Worm (Caenorhabditis elegans) whole organism, L1 larva: Measurements from ENCODE around the gene W02G9.3.

Experiments used
- C16A3.4 ChIP-seq: fragments of 150-350 bp; optimal IDR thresholded peaks from 2 replicates; lab custom pipeline; 2014; ENCODE audit warnings: missing biosample characterization, missing genetic modification characterization
- C34B4.2 ChIP-seq: sonication (generic microtip); optimal IDR thresholded peaks from 2 replicates; lab custom pipeline; 2017; ENCODE audit warnings: mild to moderate bottlenecking, missing genetic modification characterization, missing compliant biosample characterization
- aha-1 ChIP-seq: fragments of 150-350 bp; optimal IDR thresholded peaks from 2 replicates; lab custom pipeline; 2014; ENCODE audit warnings: missing biosample characterization, missing genetic modification characterization
- alr-1 ChIP-seq: fragments of 200-800 bp; sonication (Bioruptor generic); optimal IDR thresholded peaks from 2 replicates; lab custom pipeline; 2018; ENCODE audit warnings: borderline replicate concordance, mild to moderate bottlenecking, missing genetic modification characterization, missing compliant biosample characterization
- aly-2 ChIP-seq: fragments of 150-350 bp; optimal IDR thresholded peaks from 2 replicates; lab custom pipeline; 2014; ENCODE audit warnings: missing biosample characterization, missing genetic modification characterization
- blmp-1 ChIP-seq: fragments of 150-350 bp; optimal IDR thresholded peaks from 2 replicates; lab custom pipeline; 2014; ENCODE audit warnings: missing biosample characterization, missing genetic modification characterization
- ceh-63 ChIP-seq: fragments of 200-800 bp; sonication (Bioruptor generic); optimal IDR thresholded peaks from 2 replicates; lab custom pipeline; 2018; ENCODE audit warnings: mild to moderate bottlenecking, missing genetic modification characterization, missing compliant biosample characterization
- ceh-82 ChIP-seq, 3 experiments: fragments of 150-350 bp in 1 of 3; sonication (generic microtip) in 2 of 3; optimal IDR thresholded peaks; 2 replicates each; lab custom pipeline; 2014 to 2017; ENCODE audit warnings: missing biosample characterization in 3 of 3, missing genetic modification characterization in 3 of 3
- ceh-88 ChIP-seq: fragments of 200-800 bp; sonication (Bioruptor generic); IDR thresholded peaks from 2 replicates; pipeline ENCODE4 v1.3.6; 2022; ENCODE audit warnings: missing genetic modification characterization, missing compliant biosample characterization
- ces-1 ChIP-seq: fragments of 150-350 bp; optimal IDR thresholded peaks from 2 replicates; lab custom pipeline; 2014; ENCODE audit warnings: missing biosample characterization, missing genetic modification reagents, missing genetic modification characterization
- dpl-1 ChIP-seq, 3 experiments: fragments of 150-350 bp in 2 of 3; sonication (generic microtip) in 1 of 3; optimal IDR thresholded peaks; 2 replicates each; lab custom pipeline; 2014 to 2017; ENCODE audit warnings: missing biosample characterization in 3 of 3, missing genetic modification characterization in 3 of 3, missing genetic modification reagents in 3 of 3
- dsc-1 ChIP-seq: sonication (generic microtip); optimal IDR thresholded peaks from 2 replicates; lab custom pipeline; 2016; ENCODE audit warnings: mild to moderate bottlenecking, missing genetic modification characterization, missing compliant biosample characterization
- efl-1 ChIP-seq, 4 experiments: fragments of 150-350 bp; optimal IDR thresholded peaks in 3 of 4; peaks in 1 of 4; 1 replicate in 1 of 4; 2 replicates in 3 of 4; lab custom pipeline; 2014; ENCODE audit warnings: missing biosample characterization in 2 of 4, missing genetic modification characterization in 2 of 4, missing genetic modification reagents in 2 of 4
- efl-3 ChIP-seq: fragments of 200-800 bp; sonication (Bioruptor generic); optimal IDR thresholded peaks from 2 replicates; lab custom pipeline; 2018; ENCODE audit warnings: mild to moderate bottlenecking, missing genetic modification characterization, missing compliant biosample characterization
- egl-13 ChIP-seq: sonication (generic microtip); optimal IDR thresholded peaks from 2 replicates; lab custom pipeline; 2016; ENCODE audit warnings: missing genotype, missing genetic modification reagents, missing genetic modification characterization, missing compliant biosample characterization
- egl-27 ChIP-seq, 2 experiments: fragments of 150-350 bp in 1 of 2; sonication (generic microtip); optimal IDR thresholded peaks; 3 replicates each; lab custom pipeline; 2017 to 2018; ENCODE audit warnings: missing biosample characterization in 2 of 2, missing genetic modification characterization in 2 of 2, missing genetic modification reagents in 2 of 2
- fkh-10 ChIP-seq: sonication (generic microtip); optimal IDR thresholded peaks from 2 replicates; lab custom pipeline; 2017; ENCODE audit warnings: missing biosample characterization, missing genetic modification reagents, missing genetic modification characterization
- fkh-4 ChIP-seq: sonication (generic microtip); optimal IDR thresholded peaks from 2 replicates; lab custom pipeline; 2016; ENCODE audit warnings: missing compliant biosample characterization, missing genetic modification characterization, borderline replicate concordance
- fkh-8 ChIP-seq: sonication (generic microtip); optimal IDR thresholded peaks from 2 replicates; lab custom pipeline; 2016; ENCODE audit warnings: mild to moderate bottlenecking, missing genetic modification characterization, missing compliant biosample characterization
- grh-1 ChIP-seq: fragments of 200-800 bp; sonication (Bioruptor generic); IDR thresholded peaks from 2 replicates; pipeline ENCODE4 v1.3.6; 2022; ENCODE audit warnings: missing genetic modification reagents, missing genetic modification characterization, missing compliant biosample characterization
- hlh-4 ChIP-seq: sonication (generic microtip); optimal IDR thresholded peaks from 2 replicates; lab custom pipeline; 2016; ENCODE audit warnings: mild to moderate bottlenecking, missing genetic modification characterization, missing compliant biosample characterization
- hpl-2 ChIP-seq: fragments of 150-350 bp; optimal IDR thresholded peaks from 2 replicates; lab custom pipeline; 2014; ENCODE audit warnings: missing biosample characterization, missing genetic modification reagents, missing genetic modification characterization
- irx-1 ChIP-seq: sonication (generic microtip); optimal IDR thresholded peaks from 2 replicates; lab custom pipeline; 2016; ENCODE audit warnings: missing genetic modification characterization, missing compliant biosample characterization
- lin-13 ChIP-seq: fragments of 150-350 bp; optimal IDR thresholded peaks from 2 replicates; lab custom pipeline; 2014; ENCODE audit warnings: missing biosample characterization, missing genetic modification reagents, missing genetic modification characterization
- lin-14 ChIP-seq: fragments of 200-800 bp; sonication (Bioruptor generic); optimal IDR thresholded peaks from 2 replicates; lab custom pipeline; 2018; ENCODE audit warnings: mild to moderate bottlenecking, missing genetic modification characterization, moderate library complexity, missing compliant biosample characterization
- lin-35 ChIP-seq, 2 experiments: fragments of 150-350 bp; optimal IDR thresholded peaks; 2 replicates each; lab custom pipeline; 2014; ENCODE audit warnings: missing biosample characterization in 2 of 2, missing genetic modification characterization in 2 of 2, missing genetic modification reagents in 2 of 2
- lsy-2 ChIP-seq, 2 experiments: fragments of 150-350 bp; optimal IDR thresholded peaks; 2 replicates each; lab custom pipeline; 2014; ENCODE audit warnings: missing biosample characterization in 2 of 2, missing genetic modification characterization in 2 of 2
- mdl-1 ChIP-seq, 2 experiments: fragments of 150-350 bp; optimal IDR thresholded peaks; 2 replicates each; lab custom pipeline; 2014 to 2017; ENCODE audit warnings: missing biosample characterization in 2 of 2, missing genetic modification characterization in 2 of 2, inconsistent platforms in 1 of 2
- mep-1 ChIP-seq: fragments of 150-350 bp; optimal IDR thresholded peaks from 2 replicates; lab custom pipeline; 2014; ENCODE audit warnings: missing biosample characterization, missing genetic modification characterization
- nhr-12 ChIP-seq: sonication (generic microtip); optimal IDR thresholded peaks from 2 replicates; lab custom pipeline; 2017; ENCODE audit warnings: missing biosample characterization, missing genetic modification characterization
- nhr-19 ChIP-seq: fragments of 200-800 bp; sonication (Bioruptor generic); conservative IDR thresholded peaks from 2 replicates; pipeline ENCODE4 v1.3.6; 2022; ENCODE audit warnings: missing genetic modification characterization, missing compliant biosample characterization
- nhr-237 ChIP-seq: fragments of 150-350 bp; optimal IDR thresholded peaks from 2 replicates; lab custom pipeline; 2014; ENCODE audit warnings: missing biosample characterization, missing genetic modification characterization
- nhr-47 ChIP-seq: sonication (generic microtip); optimal IDR thresholded peaks from 2 replicates; lab custom pipeline; 2016; ENCODE audit warnings: mild to moderate bottlenecking, missing genetic modification characterization, moderate library complexity, missing compliant biosample characterization
- nhr-71 ChIP-seq: sonication (generic microtip); optimal IDR thresholded peaks from 2 replicates; lab custom pipeline; 2016; ENCODE audit warnings: mild to moderate bottlenecking, missing genetic modification characterization, moderate library complexity, missing compliant biosample characterization
- nhr-85 ChIP-seq: sonication (generic microtip); peaks from one replicate; lab custom pipeline; 2016; ENCODE audit warnings: missing genetic modification characterization, inconsistent platforms, missing compliant biosample characterization
- nhr-90 ChIP-seq: sonication (generic microtip); optimal IDR thresholded peaks from 2 replicates; lab custom pipeline; 2016; ENCODE audit warnings: mild to moderate bottlenecking, missing genetic modification characterization, missing compliant biosample characterization; ENCODE audit not compliant: poor library complexity
- pag-3 ChIP-seq: sonication (generic microtip); optimal IDR thresholded peaks from 2 replicates; lab custom pipeline; 2017; ENCODE audit warnings: missing genetic modification characterization, mild to moderate bottlenecking, missing compliant biosample characterization, antibody characterized with exemption, borderline replicate concordance; ENCODE audit not compliant: insufficient read depth
- rnt-1 ChIP-seq: sonication (generic microtip); optimal IDR thresholded peaks from 2 replicates; lab custom pipeline; 2016; ENCODE audit warnings: mild to moderate bottlenecking, missing genetic modification characterization, moderate library complexity, missing compliant biosample characterization
- skn-1 ChIP-seq: fragments of 150-350 bp; optimal IDR thresholded peaks from 2 replicates; lab custom pipeline; 2014; ENCODE audit warnings: missing biosample characterization, missing genetic modification characterization
- snpc-4 ChIP-seq: fragments of 150-350 bp; optimal IDR thresholded peaks from 2 replicates; lab custom pipeline; 2014; ENCODE audit warnings: missing biosample characterization, missing genetic modification characterization
- snu-23 ChIP-seq: sonication (generic microtip); optimal IDR thresholded peaks from 2 replicates; lab custom pipeline; 2016; ENCODE audit warnings: missing genetic modification characterization, missing compliant biosample characterization
- sox-4 ChIP-seq: sonication (generic microtip); optimal IDR thresholded peaks from 2 replicates; lab custom pipeline; 2016; ENCODE audit warnings: missing genetic modification characterization, missing compliant biosample characterization
- sup-37 ChIP-seq: fragments of 200-800 bp; sonication (Bioruptor generic); optimal IDR thresholded peaks from 2 replicates; lab custom pipeline; 2018; ENCODE audit warnings: mild to moderate bottlenecking, missing genetic modification characterization, missing compliant biosample characterization
- tbx-2 ChIP-seq: sonication (generic microtip); optimal IDR thresholded peaks from 2 replicates; lab custom pipeline; 2016; ENCODE audit warnings: missing genetic modification characterization, missing compliant biosample characterization
- unc-62 ChIP-seq: fragments of 150-350 bp; optimal IDR thresholded peaks from 2 replicates; lab custom pipeline; 2014; ENCODE audit warnings: missing biosample characterization, missing genetic modification reagents, missing genetic modification characterization
- unc-98 ChIP-seq: fragments of 200-800 bp; sonication (Bioruptor generic); IDR thresholded peaks from 2 replicates; pipeline ENCODE4 v1.3.6; 2022; ENCODE audit warnings: missing genetic modification characterization, missing compliant biosample characterization
- xbp-1 ChIP-seq: sonication (generic microtip); optimal IDR thresholded peaks from 2 replicates; lab custom pipeline; 2016; ENCODE audit warnings: missing genetic modification characterization, missing compliant biosample characterization
- zag-1 ChIP-seq: fragments of 150-350 bp; optimal IDR thresholded peaks from 2 replicates; lab custom pipeline; 2014; ENCODE audit warnings: missing biosample characterization, missing genetic modification characterization
- ztf-11 ChIP-seq, 2 experiments: sonication (generic microtip); optimal IDR thresholded peaks; 2 replicates each; lab custom pipeline; 2016 to 2017; ENCODE audit warnings: missing genetic modification characterization in 2 of 2, missing biosample characterization in 1 of 2, missing compliant biosample characterization in 1 of 2

W02G9.3 gene

DNA sequence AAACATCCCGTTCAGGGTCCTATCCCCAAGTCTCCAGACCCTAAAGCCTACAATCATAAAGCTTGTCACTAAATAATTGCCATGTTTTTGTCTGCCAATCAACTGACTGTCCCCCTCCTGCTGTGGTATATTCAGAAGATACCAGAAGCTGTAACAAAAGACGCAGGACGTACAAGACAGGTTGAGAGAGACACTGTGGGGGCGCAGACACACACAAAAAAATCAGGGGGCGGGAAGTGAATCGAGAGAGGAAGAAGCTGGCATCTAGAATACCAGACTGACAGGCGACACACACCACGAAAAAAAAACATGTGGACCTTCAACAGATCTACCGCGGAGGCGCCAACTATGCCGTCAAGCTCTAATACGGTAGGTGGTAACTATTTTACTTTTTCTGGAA, 1.6 kb upstream of the W02G9.3 start, which contains the start of gene kel-8:
Gene kel-8, plus strand, starts transcription at position 301 of the 400 bp plus-strand sequence.
- TF ChIP-seq unc-98 (GFP tag; lab: Robert Waterston, UW) = no peak
- no peak for TF ChIP-seq efl-1 (optimal IDR thresholded peaks at IDR 0.05; lab: Kevin White, UChicago)
- TF ChIP-seq efl-1 (GFP tag; optimal IDR thresholded peaks at IDR 0.05 in 1 of 2; lab: Kevin White, UChicago) = peak in 1 of 2 experiments; percentile 50

DNA sequence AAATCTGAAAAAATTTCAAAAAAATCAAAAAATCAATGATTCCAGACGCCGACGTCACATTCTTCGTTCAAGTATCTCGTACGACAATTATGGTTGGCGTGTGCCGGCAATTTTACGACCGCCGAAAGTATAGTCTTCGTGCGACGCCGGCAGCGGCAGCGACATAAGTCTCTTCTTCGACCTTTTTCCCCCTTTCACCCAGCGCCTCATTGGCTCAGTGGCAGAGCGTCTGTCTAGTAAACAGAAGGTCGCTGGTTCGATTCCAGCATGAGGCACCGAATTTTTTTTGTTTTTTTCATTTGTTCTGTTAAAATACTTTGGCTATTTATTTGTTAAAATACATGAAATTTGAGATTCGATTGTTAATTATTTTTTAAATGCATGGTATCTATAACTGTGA, 1.0 kb downstream of the W02G9.3 start:
- TF ChIP-seq egl-13 (tag; lab: Kevin White, UChicago) (no peak), aly-2 (tag; lab: Kevin White, UChicago) (no peak), efl-3 (no peak), hlh-4 (no peak), hpl-2 (GFP tag; lab: Kevin White, UChicago) (no peak), grh-1 (GFP tag; lab: Robert Waterston, UW) (no peak), fkh-10 (peak; percentile 4), nhr-47 (tag; lab: Kevin White, UChicago) (peak; percentile 59), fkh-8 (tag; lab: Kevin White, UChicago) (no peak), C16A3.4 (tag; lab: Kevin White, UChicago) (peak; percentile 31), nhr-237 (tag; lab: Kevin White, UChicago) (no peak), nhr-12 (tag; lab: Kevin White, UChicago) (no peak), lin-35 (GFP tag; optimal IDR thresholded peaks at IDR 0.05; lab: Kevin White, UChicago) (peak; percentile 32 to 61), unc-62 (GFP tag; lab: Kevin White, UChicago) (no peak), C34B4.2 (tag; lab: Kevin White, UChicago) (no peak), aha-1 (tag; lab: Kevin White, UChicago) (no peak), snu-23 (GFP tag; lab: Kevin White, UChicago) (peak; percentile 53), efl-1 (optimal IDR thresholded peaks at IDR 0.05; lab: Kevin White, UChicago) (peak; percentile 31 to 34), efl-1 (GFP tag; optimal IDR thresholded peaks at IDR 0.05 in 1 of 2; lab: Kevin White, UChicago) (peak; percentile 33 to 95), lin-13 (GFP tag; lab: Kevin White, UChicago) (no peak), tbx-2 (tag; lab: Kevin White, UChicago) (peak; percentile 14), rnt-1 (tag; lab: Kevin White, UChicago) (peak; percentile 45), ces-1 (GFP tag; lab: Kevin White, UChicago) (no peak), sox-4 (tag; lab: Kevin White, UChicago) (no peak), lin-14 (GFP tag; lab: Kevin White, UChicago) (peak; percentile 41), ztf-11 (tag; optimal IDR thresholded peaks at IDR 0.05; lab: Kevin White, UChicago) (no peak), ceh-82 (tag; optimal IDR thresholded peaks at IDR 0.05; lab: Kevin White, UChicago) (peak in 2 of 3 experiments; percentile 31 to 37), egl-27 (tag; optimal IDR thresholded peaks at IDR 0.05; lab: Kevin White, UChicago) (no peak), mdl-1 (tag; optimal IDR thresholded peaks at IDR 0.05; lab: Kevin White, UChicago) (peak in 1 of 2 experiments; percentile 12), zag-1 (no peak), nhr-19 (no peak), nhr-90 (tag; lab: Kevin White, UChicago) (peak; percentile 53), blmp-1 (peak; percentile 27), ceh-63 (GFP tag; lab: Kevin White, UChicago) (no peak), skn-1 (tag; lab: Kevin White, UChicago) (peak; percentile 15), dpl-1 (GFP tag; optimal IDR thresholded peaks at IDR 0.05; lab: Kevin White, UChicago) (peak; percentile 25 to 40 (median 25)), alr-1 (no peak), fkh-4 (no peak), xbp-1 (tag; lab: Kevin White, UChicago) (peak; percentile 15), irx-1 (tag; lab: Kevin White, UChicago) (peak; percentile 2), dsc-1 (tag; lab: Kevin White, UChicago) (peak; percentile 25), pag-3 (tag; lab: Kevin White, UChicago) (no peak), snpc-4 (no peak), lsy-2 (tag; optimal IDR thresholded peaks at IDR 0.05; lab: Kevin White, UChicago) (peak; percentile 30 to 59), ceh-88 (no peak), nhr-71 (tag; lab: Kevin White, UChicago) (peak; percentile 47), nhr-85 (tag; lab: Kevin White, UChicago) (peak; percentile 36), sup-37 (GFP tag; lab: Kevin White, UChicago) (no peak), mep-1 (tag; lab: Kevin White, UChicago) (peak; percentile 10)
